Fruit fly (Drosophila melanogaster) whole organism, embryonic: Measurements from ENCODE around the gene CG31551.

ENCODE experiments used
- Antp ChIP-seq: fragments of 200-800 bp; sonication (Bioruptor generic); optimal IDR thresholded peaks from 3 replicates; lab custom pipeline; 2016; ENCODE audit warnings: missing biosample characterization, missing genetic modification characterization
- Bdp1 ChIP-seq: fragments of 200-800 bp; sonication (Bioruptor generic); optimal IDR thresholded peaks from 3 replicates; lab custom pipeline; 2016; ENCODE audit warnings: missing biosample characterization, missing genetic modification characterization
- Bgb ChIP-seq: fragments of 200-800 bp; sonication (Bioruptor generic); IDR thresholded peaks from 2 replicates; pipeline ENCODE4 v1.3.6; 2022; ENCODE audit warnings: missing biosample characterization, missing genetic modification characterization; ENCODE audit not compliant: partially characterized antibody
- CG10209 ChIP-seq: fragments of 200-800 bp; sonication (Bioruptor generic); optimal IDR thresholded peaks from 3 replicates; lab custom pipeline; 2017; ENCODE audit warnings: missing biosample characterization, mild to moderate bottlenecking, missing genetic modification characterization, missing genetic modification reagents
- CG10462 ChIP-seq: fragments of 200-800 bp; sonication (Bioruptor generic); optimal IDR thresholded peaks from 2 replicates; lab custom pipeline; 2016; ENCODE audit warnings: missing biosample characterization, missing genetic modification characterization
- CG11696 ChIP-seq: fragments of 200-800 bp; sonication (Bioruptor generic); IDR thresholded peaks from 2 replicates; pipeline ENCODE4 v1.3.6; 2022; ENCODE audit warnings: missing biosample characterization, missing genetic modification characterization
- CG11723 ChIP-seq: fragments of 200-800 bp; sonication (Bioruptor generic); optimal IDR thresholded peaks from 2 replicates; lab custom pipeline; 2017; ENCODE audit warnings: missing biosample characterization, mild to moderate bottlenecking, missing genetic modification characterization
- CG12391 ChIP-seq: fragments of 200-800 bp; sonication (Bioruptor generic); optimal IDR thresholded peaks from 3 replicates; lab custom pipeline; 2018; ENCODE audit warnings: missing biosample characterization, mild to moderate bottlenecking, missing genetic modification characterization, moderate library complexity
- CG12942 ChIP-seq: fragments of 200-800 bp; sonication (Bioruptor generic); optimal IDR thresholded peaks from 3 replicates; lab custom pipeline; 2016; ENCODE audit warnings: missing biosample characterization, missing genetic modification characterization
- CG13123 ChIP-seq: fragments of 200-800 bp; sonication (Bioruptor generic); optimal IDR thresholded peaks from 2 replicates; lab custom pipeline; 2016; ENCODE audit warnings: missing biosample characterization, missing genetic modification characterization
- CG13287 ChIP-seq: fragments of 200-800 bp; sonication (Bioruptor generic); IDR thresholded peaks from 2 replicates; pipeline ENCODE4 v1.3.6; 2022; ENCODE audit warnings: missing biosample characterization, missing genetic modification characterization; ENCODE audit not compliant: partially characterized antibody
- CG15601 ChIP-seq: fragments of 200-800 bp; sonication (Bioruptor generic); optimal IDR thresholded peaks from 3 replicates; lab custom pipeline; 2019; ENCODE audit warnings: missing biosample characterization, mild to moderate bottlenecking, missing genetic modification characterization, moderate library complexity
- CG15696 ChIP-seq: fragments of 200-800 bp; sonication (Bioruptor generic); optimal IDR thresholded peaks from 2 replicates; lab custom pipeline; 2019; ENCODE audit warnings: missing biosample characterization, mild to moderate bottlenecking, missing genetic modification characterization, moderate library complexity
- CG17328 ChIP-seq: fragments of 200-800 bp; sonication (Bioruptor generic); IDR thresholded peaks from 2 replicates; pipeline ENCODE4 v1.3.6; 2022; ENCODE audit warnings: missing biosample characterization, missing genetic modification characterization
- CG1792 ChIP-seq: fragments of 200-800 bp; sonication (Bioruptor generic); optimal IDR thresholded peaks from 2 replicates; lab custom pipeline; 2016; ENCODE audit warnings: missing biosample characterization, missing genetic modification characterization
- CG30431 ChIP-seq: fragments of 200-800 bp; sonication (Bioruptor generic); optimal IDR thresholded peaks from 2 replicates; lab custom pipeline; 2017; ENCODE audit warnings: missing biosample characterization, missing genetic modification characterization
- CG3847 ChIP-seq: fragments of 200-800 bp; sonication (Bioruptor generic); IDR thresholded peaks from 2 replicates; pipeline ENCODE4 v1.3.6; 2022; ENCODE audit warnings: missing biosample characterization, missing genetic modification characterization
- CG43689 ChIP-seq: fragments of 200-800 bp; sonication (Bioruptor generic); IDR thresholded peaks from 2 replicates; pipeline ENCODE4 v1.3.6; 2022; ENCODE audit warnings: missing biosample characterization, missing genetic modification characterization
- CG5245 ChIP-seq: fragments of 200-800 bp; sonication (Bioruptor generic); optimal IDR thresholded peaks from 3 replicates; lab custom pipeline; 2016; ENCODE audit warnings: missing biosample characterization, missing genetic modification characterization
- CG6683 ChIP-seq: fragments of 200-800 bp; sonication (Bioruptor generic); optimal IDR thresholded peaks from 2 replicates; lab custom pipeline; 2017; ENCODE audit warnings: missing biosample characterization, mild to moderate bottlenecking, missing genetic modification characterization, missing genetic modification reagents
- CG6791 ChIP-seq: fragments of 200-800 bp; sonication (Bioruptor generic); IDR thresholded peaks from 3 replicates; pipeline ENCODE4 v1.3.6; 2022; ENCODE audit warnings: missing biosample characterization, missing genetic modification characterization; ENCODE audit not compliant: partially characterized antibody
- CG7271 ChIP-seq: fragments of 200-800 bp; sonication (Bioruptor generic); optimal IDR thresholded peaks from 2 replicates; lab custom pipeline; 2018; ENCODE audit warnings: missing biosample characterization, mild to moderate bottlenecking, missing genetic modification characterization, moderate library complexity
- Chrac-16 ChIP-seq: fragments of 200-800 bp; sonication (Bioruptor generic); optimal IDR thresholded peaks from 3 replicates; lab custom pipeline; 2016; ENCODE audit warnings: missing biosample characterization, missing genetic modification characterization
- CkIIα-i1 ChIP-seq: fragments of 200-800 bp; sonication (Bioruptor generic); IDR thresholded peaks from 2 replicates; pipeline ENCODE4 v1.3.6; 2022; ENCODE audit warnings: missing biosample characterization, missing genetic modification characterization
- D19A ChIP-seq: fragments of 200-800 bp; optimal IDR thresholded peaks from 3 replicates; lab custom pipeline; 2019; ENCODE audit warnings: missing biosample characterization, mild to moderate bottlenecking, missing genetic modification characterization, moderate library complexity
- E2f2 ChIP-seq: fragments of 200-800 bp; sonication (Bioruptor generic); IDR thresholded peaks from 2 replicates; pipeline ENCODE4 v1.3.6; 2022; ENCODE audit warnings: missing biosample characterization, missing genetic modification characterization
- ERR ChIP-seq: fragments of 200-800 bp; sonication (Bioruptor generic); optimal IDR thresholded peaks from 2 replicates; lab custom pipeline; 2016; ENCODE audit warnings: missing biosample characterization, missing genetic modification characterization
- Fer1 ChIP-seq: fragments of 200-800 bp; sonication (Bioruptor generic); optimal IDR thresholded peaks from 2 replicates; lab custom pipeline; 2017; ENCODE audit warnings: missing biosample characterization, mild to moderate bottlenecking, missing genetic modification characterization
- Fer2 ChIP-seq: fragments of 200-800 bp; sonication (Bioruptor generic); optimal IDR thresholded peaks from 2 replicates; lab custom pipeline; 2018; ENCODE audit warnings: missing biosample characterization, mild to moderate bottlenecking, missing genetic modification characterization, moderate library complexity
- HmgZ ChIP-seq: fragments of 200-800 bp; sonication (Bioruptor generic); optimal IDR thresholded peaks from 2 replicates; lab custom pipeline; 2018; ENCODE audit warnings: missing biosample characterization, mild to moderate bottlenecking, missing genetic modification characterization
- Hsf ChIP-seq: fragments of 200-800 bp; sonication (Bioruptor generic); optimal IDR thresholded peaks from 3 replicates; lab custom pipeline; 2016; ENCODE audit warnings: missing biosample characterization, missing genetic modification characterization
- Meics ChIP-seq: fragments of 200-800 bp; sonication (Bioruptor generic); optimal IDR thresholded peaks from 2 replicates; lab custom pipeline; 2017; ENCODE audit warnings: missing biosample characterization, mild to moderate bottlenecking, missing genetic modification characterization
- Mes4 ChIP-seq: fragments of 200-800 bp; sonication (Bioruptor generic); optimal IDR thresholded peaks from 2 replicates; lab custom pipeline; 2016; ENCODE audit warnings: missing biosample characterization, missing genetic modification characterization
- NC2β ChIP-seq: fragments of 200-800 bp; sonication (Bioruptor generic); optimal IDR thresholded peaks from 2 replicates; lab custom pipeline; 2016; ENCODE audit warnings: missing biosample characterization, missing genetic modification characterization
- Ssrp ChIP-seq: fragments of 200-800 bp; sonication (Bioruptor generic); optimal IDR thresholded peaks from 2 replicates; lab custom pipeline; 2018; ENCODE audit warnings: missing biosample characterization, mild to moderate bottlenecking, missing genetic modification characterization, moderate library complexity
- Trl ChIP-seq, 3 experiments: fragments of >200 bp in 2 of 3; fragments of 200-800 bp in 1 of 3; sonication (Bioruptor generic) in 1 of 3; optimal IDR thresholded peaks; 2 replicates in 1 of 3; 3 replicates in 2 of 3; lab custom pipeline; 2016 to 2017; ENCODE audit warnings: missing biosample characterization in 1 of 3, missing genetic modification characterization in 1 of 3
- Xrp1 ChIP-seq: fragments of 200-800 bp; sonication (Bioruptor generic); IDR thresholded peaks from 2 replicates; pipeline ENCODE4 v1.3.6; 2022; ENCODE audit warnings: missing biosample characterization, missing genetic modification characterization
- ase ChIP-seq: fragments of 200-800 bp; sonication (Bioruptor generic); IDR thresholded peaks from 3 replicates; pipeline ENCODE4 v1.3.6; 2022; ENCODE audit warnings: missing biosample characterization, missing genetic modification characterization
- bigmax ChIP-seq: fragments of 200-800 bp; sonication (Bioruptor generic); optimal IDR thresholded peaks from 2 replicates; lab custom pipeline; 2018; ENCODE audit warnings: missing biosample characterization, mild to moderate bottlenecking, missing genetic modification characterization
- cwo ChIP-seq: fragments of 200-800 bp; sonication (Bioruptor generic); optimal IDR thresholded peaks from 3 replicates; lab custom pipeline; 2017; ENCODE audit warnings: missing biosample characterization, missing genetic modification characterization, mild to moderate bottlenecking, moderate library complexity, missing genetic modification reagents
- dmrt11E ChIP-seq: fragments of 200-800 bp; sonication (Bioruptor generic); optimal IDR thresholded peaks from 3 replicates; lab custom pipeline; 2018; ENCODE audit warnings: missing biosample characterization, mild to moderate bottlenecking, missing genetic modification characterization, moderate library complexity
- gsb ChIP-seq: fragments of 200-800 bp; sonication (Bioruptor generic); IDR thresholded peaks from 2 replicates; pipeline ENCODE4 v1.3.6; 2022; ENCODE audit warnings: missing biosample characterization, missing genetic modification characterization
- hkb ChIP-seq, 2 experiments: fragments of 200-800 bp in 1 of 2; fragments of >200 bp in 1 of 2; sonication (Bioruptor generic) in 1 of 2; IDR thresholded peaks in 1 of 2; optimal IDR thresholded peaks in 1 of 2; 2 replicates each; pipeline versions ENCODE4 v1.3.6 to Lab custom; 2017 to 2022; ENCODE audit warnings: missing biosample characterization in 1 of 2, missing genetic modification characterization in 1 of 2
- hth ChIP-seq: fragments of >200 bp; optimal IDR thresholded peaks from 2 replicates; lab custom pipeline; 2017; ENCODE audit warnings: inconsistent platforms
- jigr1 ChIP-seq: fragments of 200-800 bp; sonication (Bioruptor generic); IDR thresholded peaks from 3 replicates; pipeline ENCODE4 v1.3.6; 2022; ENCODE audit warnings: missing biosample characterization, missing genetic modification characterization
- odd ChIP-seq: fragments of 200-800 bp; sonication (Bioruptor generic); optimal IDR thresholded peaks from 2 replicates; lab custom pipeline; 2017; ENCODE audit warnings: missing biosample characterization, mild to moderate bottlenecking, missing genetic modification characterization
- phol ChIP-seq: fragments of 200-800 bp; sonication (Bioruptor generic); optimal IDR thresholded peaks from 3 replicates; lab custom pipeline; 2018; ENCODE audit warnings: missing biosample characterization, mild to moderate bottlenecking, missing genetic modification characterization, moderate library complexity
- repo ChIP-seq: fragments of 200-800 bp; sonication (Bioruptor generic); optimal IDR thresholded peaks from 2 replicates; lab custom pipeline; 2016; ENCODE audit warnings: missing biosample characterization, missing genetic modification characterization
- run ChIP-seq: fragments of 200-800 bp; sonication (Bioruptor generic); optimal IDR thresholded peaks from 3 replicates; lab custom pipeline; 2018; ENCODE audit warnings: missing biosample characterization, mild to moderate bottlenecking, missing genetic modification characterization
- sr ChIP-seq: fragments of 200-800 bp; sonication (Bioruptor generic); IDR thresholded peaks from 3 replicates; pipeline ENCODE4 v1.3.6; 2022; ENCODE audit warnings: missing biosample characterization, missing genetic modification characterization
- vvl ChIP-seq: fragments of 200-800 bp; sonication (Bioruptor generic); IDR thresholded peaks from 2 replicates; pipeline ENCODE4 v1.3.6; 2022; ENCODE audit warnings: missing biosample characterization, missing genetic modification characterization

Gene CG31551

dm6 chr3R:5601044-5601523 lies 26.6 kb upstream of the CG31551 start, which contains the start of the genes kra and SecS (continued):
- TF ChIP-seq Chrac-16 (GFP tag; lab: Kevin White, UChicago) (peak; percentile 69), ERR (GFP tag; lab: Kevin White, UChicago) (no peak), hkb (optimal IDR thresholded peaks at IDR 0.05; lab: Kevin White, UChicago) (peak; percentile 84), hkb (GFP tag; IDR thresholded peaks at IDR 0.05; lab: Robert Waterston, UW) (no peak), gsb (GFP tag; lab: Robert Waterston, UW) (no peak), E2f2 (no peak), CG15601 (tag; lab: Kevin White, UChicago) (peak; percentile 50), phol (tag; lab: Kevin White, UChicago) (peak; percentile 82), CG10209 (GFP tag; lab: Kevin White, UChicago) (peak; percentile 54), Xrp1 (no peak), CG6791 (GFP tag; lab: Robert Waterston, UW) (no peak), CG6683 (GFP tag; lab: Kevin White, UChicago) (no peak), CG12391 (tag; lab: Kevin White, UChicago) (peak; percentile 74), CG3847 (no peak), Hsf (GFP tag; lab: Kevin White, UChicago) (peak; percentile 52), CG13123 (GFP tag; lab: Kevin White, UChicago) (no peak), sr (GFP tag; lab: Robert Waterston, UW) (no peak), CG5245 (GFP tag; lab: Kevin White, UChicago) (peak; percentile 49), dmrt11E (peak; percentile 56), Trl (optimal IDR thresholded peaks at IDR 0.05; lab: Kevin White, UChicago) (no peak), Trl (GFP tag; optimal IDR thresholded peaks at IDR 0.05; lab: Kevin White, UChicago) (peak; percentile 52), CG1792 (GFP tag; lab: Kevin White, UChicago) (peak; percentile 38), CG30431 (GFP tag; lab: Kevin White, UChicago) (no peak), Fer1 (GFP tag; lab: Kevin White, UChicago) (peak; percentile 68), bigmax (GFP tag; lab: Kevin White, UChicago) (peak; percentile 53), ase (GFP tag; lab: Robert Waterston, UW) (no peak), CG7271 (tag; lab: Kevin White, UChicago) (peak; percentile 10), CG15696 (tag; lab: Kevin White, UChicago) (peak; percentile 58), CG11696 (no peak), Antp (GFP tag; lab: Kevin White, UChicago) (peak; percentile 35), CG10462 (peak; percentile 26), run (tag; lab: Kevin White, UChicago) (no peak), repo (GFP tag; lab: Kevin White, UChicago) (no peak), D19A (tag; lab: Kevin White, UChicago) (peak; percentile 30), NC2β (GFP tag; lab: Kevin White, UChicago) (peak; percentile 40), Ssrp (tag; lab: Kevin White, UChicago) (peak; percentile 22), hth (lab: Kevin White, UChicago) (no peak), jigr1 (no peak), Mes4 (GFP tag; lab: Kevin White, UChicago) (no peak), Fer2 (tag; lab: Kevin White, UChicago) (peak; percentile 60), odd (GFP tag; lab: Kevin White, UChicago) (no peak), CG12942 (peak; percentile 41), vvl (GFP tag; lab: Robert Waterston, UW) (no peak), Bgb (GFP tag; lab: Robert Waterston, UW) (no peak), Meics (GFP tag; lab: Kevin White, UChicago) (peak; percentile 53), cwo (GFP tag; lab: Kevin White, UChicago) (no peak), CG43689 (no peak), CkIIα-i1 (no peak), CG11723 (GFP tag; lab: Kevin White, UChicago) (peak; percentile 57), CG17328 (GFP tag; lab: Robert Waterston, UW) (no peak), CG13287 (GFP tag; lab: Robert Waterston, UW) (no peak), Bdp1 (GFP tag; lab: Kevin White, UChicago) (peak; percentile 18), HmgZ (peak; percentile 63)
